Worm (Caenorhabditis elegans) whole organism, early embryonic: ENCODE data around the gene cest-25.

ENCODE experiments used
- B0310.2 ChIP-seq: sonication (generic microtip); optimal IDR thresholded peaks from 2 replicates; lab custom pipeline; 2016; ENCODE audit warnings: mild to moderate bottlenecking, missing genetic modification characterization, missing compliant biosample characterization
- aly-1 ChIP-seq: sonication (generic microtip); optimal IDR thresholded peaks from 2 replicates; lab custom pipeline; 2016; ENCODE audit warnings: missing genetic modification characterization, missing compliant biosample characterization
- ama-1 ChIP-seq: fragments of 150-350 bp; optimal IDR thresholded peaks from 2 replicates; lab custom pipeline; 2014
- ceh-13 ChIP-seq: fragments of 200-800 bp; sonication (Bioruptor generic); optimal IDR thresholded peaks from 2 replicates; lab custom pipeline; 2018; ENCODE audit warnings: mild to moderate bottlenecking, missing genetic modification characterization, missing compliant biosample characterization
- ceh-36 ChIP-seq: sonication (generic microtip); optimal IDR thresholded peaks from 2 replicates; lab custom pipeline; 2016; ENCODE audit warnings: missing genetic modification characterization, inconsistent platforms, missing compliant biosample characterization
- hnd-1 ChIP-seq: sonication (generic microtip); optimal IDR thresholded peaks from 2 replicates; lab custom pipeline; 2016; ENCODE audit warnings: missing genetic modification characterization, missing compliant biosample characterization
- scrt-1 ChIP-seq: fragments of 200-800 bp; sonication (Bioruptor generic); IDR thresholded peaks from 2 replicates; pipeline ENCODE4 v1.3.6; 2022; ENCODE audit warnings: missing genetic modification characterization, missing compliant biosample characterization
- sea-1 ChIP-seq: fragments of 200-800 bp; sonication (Bioruptor generic); conservative IDR thresholded peaks from 2 replicates; pipeline ENCODE4 v1.3.6; 2022; ENCODE audit warnings: missing genetic modification characterization, missing compliant biosample characterization
- tbx-37 ChIP-seq: fragments of 200-800 bp; sonication (Bioruptor generic); conservative IDR thresholded peaks from 2 replicates; pipeline ENCODE4 v1.3.6; 2022; ENCODE audit warnings: missing genetic modification reagents, missing genetic modification characterization, missing compliant biosample characterization

DNA sequence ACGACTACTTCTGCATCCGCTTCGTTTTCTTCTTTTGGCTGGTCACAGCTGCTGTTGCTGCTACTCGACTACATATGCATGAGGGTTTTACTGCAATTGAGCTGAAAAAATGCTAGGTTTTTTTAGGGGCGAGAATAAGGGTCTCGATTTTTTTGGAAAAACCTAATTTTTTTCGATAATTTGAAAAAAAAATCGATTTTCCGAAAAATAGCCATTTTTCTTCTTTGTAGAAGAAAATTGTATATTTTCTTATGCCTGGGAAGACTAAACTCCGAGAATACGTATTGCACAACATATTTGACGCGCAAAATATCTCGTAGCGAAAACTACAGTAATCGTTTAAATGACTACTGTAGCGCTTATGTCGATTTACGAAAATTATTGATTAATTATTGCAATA is 22.8 kb downstream of the cest-25 start, which contains the start of gene tmem-132:
- TF ChIP-seq ama-1 (no peak), scrt-1 (GFP tag; lab: Robert Waterston, UW) (no peak), ceh-13 (GFP tag; lab: Kevin White, UChicago) (no peak), sea-1 (GFP tag; lab: Robert Waterston, UW) (no peak), tbx-37 (GFP tag; lab: Robert Waterston, UW) (no peak), ceh-36 (tag; lab: Kevin White, UChicago) (no peak), B0310.2 (tag; lab: Kevin White, UChicago) (no peak), aly-1 (tag; lab: Kevin White, UChicago) (no peak), hnd-1 (tag; lab: Kevin White, UChicago) (no peak)
